Worm (Caenorhabditis elegans): ENCODE data around the gene unc-70.

Gene unc-70

DNA sequence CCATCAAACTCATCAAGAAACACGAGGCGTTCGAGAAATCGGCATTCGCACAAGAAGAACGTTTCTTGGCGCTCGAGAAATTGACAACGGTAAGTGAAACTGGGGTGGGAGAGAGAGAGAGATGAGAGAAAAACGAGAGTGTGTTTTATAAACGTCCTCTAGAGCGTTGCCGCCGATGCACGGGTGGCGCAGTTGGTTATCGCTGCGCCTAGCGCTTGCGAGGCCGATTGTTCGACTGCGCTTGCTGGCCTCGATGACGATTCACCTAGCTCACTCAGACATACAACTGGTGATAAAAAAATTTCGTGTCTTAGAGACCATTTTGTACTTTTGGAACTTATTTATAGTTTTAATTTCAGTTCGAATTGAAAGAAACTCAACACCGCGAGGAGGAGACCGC lies 7.7 kb downstream of the unc-70 start (continued):
- peak; percentile 62 for TF ChIP-seq nhr-47 (tag; optimal IDR thresholded peaks at IDR 0.05)
- no peak for TF ChIP-seq hlh-4 (tag; optimal IDR thresholded peaks at IDR 0.05)

DNA sequence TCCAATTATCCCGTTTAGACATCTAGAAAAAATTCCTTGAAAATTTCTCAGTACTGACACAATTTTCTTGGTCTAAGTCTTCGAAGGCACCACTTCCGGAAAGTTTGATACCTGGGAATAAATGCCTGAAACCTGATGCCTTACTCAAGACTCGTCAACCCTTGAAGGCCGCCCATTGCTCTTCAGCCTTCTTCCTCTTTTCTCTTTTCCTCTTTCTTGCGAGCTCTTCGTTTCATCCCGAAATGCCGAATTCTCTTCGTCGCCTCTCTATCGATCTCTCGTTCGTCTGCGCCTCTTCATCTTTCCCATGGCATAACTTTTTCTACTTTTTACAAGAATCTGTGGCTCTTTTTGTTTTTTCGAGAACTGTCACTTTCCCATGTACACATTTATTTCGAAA lies 12.5 kb downstream of the unc-70 start:
- TF ChIP-seq elt-3 (tag; optimal IDR thresholded peaks at IDR 0.05) (no peak), nhr-90 (tag; optimal IDR thresholded peaks at IDR 0.05; ENCODE audit: poor library complexity) (no peak), lin-14 (GFP tag; optimal IDR thresholded peaks at IDR 0.05) (peak; percentile 51), dpl-1 (GFP tag; optimal IDR thresholded peaks at IDR 0.05) (no peak), hpl-2 (GFP tag; optimal IDR thresholded peaks at IDR 0.05) (no peak), efl-1 (optimal IDR thresholded peaks at IDR 0.05) (no peak), efl-1 (GFP tag; optimal IDR thresholded peaks at IDR 0.05 in 1 of 2) (peak in 1 of 2 experiments; percentile 35), rnt-1 (tag; optimal IDR thresholded peaks at IDR 0.05) (peak; percentile 15), mdl-1 (tag; optimal IDR thresholded peaks at IDR 0.05) (no peak), egl-13 (tag; optimal IDR thresholded peaks at IDR 0.05) (no peak), nhr-47 (tag; optimal IDR thresholded peaks at IDR 0.05) (peak; percentile 10), skn-1 (tag; optimal IDR thresholded peaks at IDR 0.05) (no peak), nhr-77 (tag; optimal IDR thresholded peaks at IDR 0.05) (no peak), lsy-2 (tag; optimal IDR thresholded peaks at IDR 0.05) (peak in 1 of 2 experiments; percentile 3), aha-1 (tag; optimal IDR thresholded peaks at IDR 0.05) (no peak), nhr-71 (tag; optimal IDR thresholded peaks at IDR 0.05) (peak; percentile 17), nhr-12 (tag; optimal IDR thresholded peaks at IDR 0.05) (no peak), efl-3 (GFP tag; optimal IDR thresholded peaks at IDR 0.05) (no peak), lin-39 (tag; optimal IDR thresholded peaks at IDR 0.05) (no peak), nhr-84 (tag; optimal IDR thresholded peaks at IDR 0.05) (no peak), ceh-82 (tag; optimal IDR thresholded peaks at IDR 0.05) (peak in 1 of 3 experiments; percentile 36), C34B4.2 (tag; optimal IDR thresholded peaks at IDR 0.05) (no peak)

DNA sequence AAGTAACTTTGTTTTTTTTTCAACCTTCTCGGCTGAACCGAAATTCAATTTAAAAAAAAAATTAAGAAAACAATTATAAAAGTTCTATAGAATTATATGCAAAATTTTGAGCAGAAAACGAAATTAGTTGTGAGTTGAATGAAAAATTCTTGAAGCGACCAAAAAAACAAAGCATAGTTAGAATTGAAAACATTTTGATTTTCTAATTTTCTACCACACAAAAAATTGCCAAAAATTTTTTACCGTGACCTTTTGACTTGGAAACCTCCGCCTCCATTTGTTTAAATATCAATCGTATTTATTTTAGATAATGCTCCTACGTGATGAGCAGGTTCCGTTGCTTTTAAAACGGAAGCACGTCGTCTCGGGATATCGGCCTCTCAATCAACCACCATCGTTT lies 13.6 kb downstream of the unc-70 start, which contains the start of gene K11C4.2:
Gene K11C4.2 (plus strand): TSS at position 301 of the 400 bp plus-strand sequence.
- TF ChIP-seq F16B12.6 (tag; optimal IDR thresholded peaks at IDR 0.05) (no peak), nhr-11 (tag; optimal IDR thresholded peaks at IDR 0.05) (no peak), irx-1 (tag; optimal IDR thresholded peaks at IDR 0.05) (no peak), aly-2 (tag; optimal IDR thresholded peaks at IDR 0.05) (no peak), snu-23 (GFP tag; optimal IDR thresholded peaks at IDR 0.05) (no peak), jun-1 (tag; optimal IDR thresholded peaks at IDR 0.05) (no peak), pqm-1 (tag; optimal IDR thresholded peaks at IDR 0.05) (no peak), fkh-4 (tag; optimal IDR thresholded peaks at IDR 0.05; ENCODE audit: borderline replicate concordance) (no peak), lin-13 (GFP tag; optimal IDR thresholded peaks at IDR 0.05) (no peak), mep-1 (tag; optimal IDR thresholded peaks at IDR 0.05) (no peak), nhr-237 (tag; optimal IDR thresholded peaks at IDR 0.05) (no peak), isw-1 (GFP tag; IDR thresholded peaks at IDR 0.05) (no peak), hpl-2 (GFP tag; optimal IDR thresholded peaks at IDR 0.05) (no peak)

DNA sequence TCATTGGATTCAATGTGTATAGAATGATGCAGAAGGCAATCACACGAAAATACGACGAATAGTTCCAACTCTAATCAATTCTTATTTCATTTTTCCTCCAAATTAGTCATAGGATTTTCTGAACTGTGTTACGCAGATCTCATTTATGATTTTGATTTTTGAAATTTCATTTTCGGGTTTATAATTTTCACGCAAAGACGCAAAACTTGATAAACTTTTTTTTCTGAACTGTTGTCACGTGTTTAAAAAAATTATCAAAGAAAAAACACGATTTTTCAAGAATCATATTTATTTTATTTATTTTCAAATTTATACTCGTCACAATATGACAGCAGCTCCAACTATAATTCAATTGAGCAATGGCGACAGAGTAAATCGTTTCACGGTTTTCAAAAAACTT lies 15.6 kb downstream of the unc-70 start, which contains the start of gene K11C4.1:
Gene K11C4.1 (plus strand): TSS at position 301 of the 400 bp plus-strand sequence.
- TF ChIP-seq efl-1 (optimal IDR thresholded peaks at IDR 0.05) (no peak), efl-1 (GFP tag; optimal IDR thresholded peaks at IDR 0.05 in 1 of 2) (peak in 1 of 2 experiments; percentile 73), rnt-1 (tag; optimal IDR thresholded peaks at IDR 0.05) (no peak)

DNA sequence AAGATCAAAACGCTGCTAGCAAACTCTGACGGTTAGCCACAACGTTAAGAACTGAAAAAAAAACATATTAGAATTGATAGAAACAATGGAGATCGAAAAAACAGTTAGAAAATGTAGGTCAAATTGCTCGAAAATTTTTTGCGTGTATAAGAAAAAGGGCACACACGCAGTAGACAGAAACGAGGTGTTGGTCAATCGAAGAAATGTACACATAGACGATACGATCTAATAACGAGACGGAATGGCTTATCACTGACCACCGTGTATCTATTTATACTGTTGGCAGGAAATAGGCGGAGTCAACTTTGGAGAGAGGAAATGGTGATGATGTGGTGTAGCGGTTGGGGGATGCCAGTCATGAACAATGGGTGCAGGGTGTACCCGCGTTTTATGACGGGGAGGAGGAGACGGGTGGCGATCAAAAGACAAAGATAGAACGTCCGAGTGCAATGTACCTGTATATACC lies 19.1 kb downstream of the unc-70 start, which contains the start of gene odc-1:
Gene odc-1 (minus strand): TSS at position 51 of the 466 bp plus-strand sequence.
- TF ChIP-seq lin-35 (GFP tag; optimal IDR thresholded peaks at IDR 0.05) (peak in 1 of 2 experiments; percentile 17), tlp-1 (tag; optimal IDR thresholded peaks at IDR 0.05) (no peak)

Measured in whole organism, L1 larva.